Worm (Caenorhabditis elegans): ENCODE results near the gene K07E3.2.
A peak's percentile ranks its signal among the peaks of the same experiment; 100 is the strongest.

The K07E3.2 gene

DNA sequence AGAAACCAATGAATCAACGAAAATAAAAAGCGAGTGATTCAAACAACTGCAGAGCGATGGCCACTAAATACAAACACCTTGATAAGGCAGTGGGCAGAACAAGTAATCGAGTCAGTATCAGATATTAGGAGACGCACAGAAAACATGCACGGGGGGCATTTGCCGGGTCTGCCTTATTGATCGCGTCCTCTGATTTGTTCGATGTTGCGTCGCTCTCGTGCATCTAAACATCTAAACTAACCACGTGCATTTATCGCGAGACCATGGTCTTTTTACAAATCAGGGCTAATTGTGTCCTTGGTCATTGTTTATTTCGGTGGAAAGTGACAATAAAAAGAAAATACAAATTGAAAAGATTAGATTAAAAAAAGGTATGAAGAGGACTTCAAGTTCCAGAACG is 20.2 kb upstream of the K07E3.2 start, which contains the start of gene K07E3.4 (continued):
- TF ChIP-seq pqm-1 (tag; optimal IDR thresholded peaks at IDR 0.05) (no peak), dsc-1 (tag; optimal IDR thresholded peaks at IDR 0.05) (no peak), lin-35 (GFP tag; optimal IDR thresholded peaks at IDR 0.05) (peak; percentile 10 to 76), skn-1 (tag; optimal IDR thresholded peaks at IDR 0.05) (no peak), C34B4.2 (tag; optimal IDR thresholded peaks at IDR 0.05) (no peak), F16B12.6 (tag; optimal IDR thresholded peaks at IDR 0.05) (no peak), pag-3 (tag; optimal IDR thresholded peaks at IDR 0.05; ENCODE audit: borderline replicate concordance, insufficient read depth) (no peak), ets-5 (GFP tag; IDR thresholded peaks at IDR 0.05) (no peak), grh-1 (GFP tag; IDR thresholded peaks at IDR 0.05) (peak; percentile 57), nhr-12 (tag; optimal IDR thresholded peaks at IDR 0.05) (no peak), ces-1 (GFP tag; optimal IDR thresholded peaks at IDR 0.05) (no peak), snu-23 (GFP tag; optimal IDR thresholded peaks at IDR 0.05) (peak; percentile 82), hpl-2 (GFP tag; optimal IDR thresholded peaks at IDR 0.05) (no peak), blmp-1 (tag; optimal IDR thresholded peaks at IDR 0.05) (peak; percentile 87), elt-3 (tag; optimal IDR thresholded peaks at IDR 0.05) (peak in 5 of 6 experiments; percentile 27 to 88 (median 80)), efl-3 (GFP tag; optimal IDR thresholded peaks at IDR 0.05) (no peak), lin-14 (GFP tag; optimal IDR thresholded peaks at IDR 0.05) (peak; percentile 90), lin-39 (tag; optimal IDR thresholded peaks at IDR 0.05) (no peak), nhr-47 (tag; optimal IDR thresholded peaks at IDR 0.05) (peak; percentile 58), nhr-90 (tag; optimal IDR thresholded peaks at IDR 0.05; ENCODE audit: poor library complexity) (peak; percentile 88), ceh-88 (GFP tag; IDR thresholded peaks at IDR 0.05) (no peak), sptf-1 (tag; optimal IDR thresholded peaks at IDR 0.05) (no peak), zip-4 (GFP tag; optimal IDR thresholded peaks at IDR 0.05) (peak; percentile 4), dpl-1 (GFP tag; optimal IDR thresholded peaks at IDR 0.05) (no peak), tbx-2 (tag; optimal IDR thresholded peaks at IDR 0.05) (peak; percentile 57), elt-2 (tag; optimal IDR thresholded peaks at IDR 0.05) (peak; percentile 78), unc-62 (GFP tag; optimal IDR thresholded peaks at IDR 0.05) (no peak), ceh-8 (GFP tag; optimal IDR thresholded peaks at IDR 0.05) (no peak), lin-15B (tag; optimal IDR thresholded peaks at IDR 0.05) (no peak), mdl-1 (tag; optimal IDR thresholded peaks at IDR 0.05) (peak in 1 of 2 experiments; percentile 94), egl-13 (tag; optimal IDR thresholded peaks at IDR 0.05) (no peak), hlh-4 (tag; optimal IDR thresholded peaks at IDR 0.05) (no peak), nhr-28 (tag; optimal IDR thresholded peaks at IDR 0.05) (no peak), zag-1 (tag; optimal IDR thresholded peaks at IDR 0.05) (no peak), isw-1 (GFP tag; IDR thresholded peaks at IDR 0.05) (no peak), sup-37 (GFP tag; optimal IDR thresholded peaks at IDR 0.05) (no peak), sox-4 (tag; optimal IDR thresholded peaks at IDR 0.05) (no peak), egl-27 (tag; optimal IDR thresholded peaks at IDR 0.05) (no peak), lir-3 (tag; optimal IDR thresholded peaks at IDR 0.05; ENCODE audit: poor library complexity) (no peak), unc-98 (GFP tag; IDR thresholded peaks at IDR 0.05) (no peak), ztf-4 (tag; optimal IDR thresholded peaks at IDR 0.05) (peak; percentile 39), mef-2 (tag; optimal IDR thresholded peaks at IDR 0.05) (no peak), lin-13 (GFP tag; optimal IDR thresholded peaks at IDR 0.05) (peak; percentile 37), mep-1 (tag; optimal IDR thresholded peaks at IDR 0.05) (peak; percentile 67), ceh-63 (GFP tag; optimal IDR thresholded peaks at IDR 0.05) (no peak), nhr-19 (GFP tag; conservative IDR thresholded peaks at IDR 0.05) (peak; percentile 54)

All from whole organism, L1 larva.